Worm (Caenorhabditis elegans): Measurements from ENCODE around the gene acl-5.

ce11 chrX:10297410-10297809 is 29.8 kb downstream of the acl-5 start:
- TF ChIP-seq alr-1 (tag; optimal IDR thresholded peaks at IDR 0.05) (no peak), nhr-237 (tag; optimal IDR thresholded peaks at IDR 0.05) (no peak), ceh-82 (tag; optimal IDR thresholded peaks at IDR 0.05) (no peak), nhr-25 (tag; optimal IDR thresholded peaks at IDR 0.05) (no peak), ZK546.5 (tag; optimal IDR thresholded peaks at IDR 0.05) (no peak), nhr-23 (tag; optimal IDR thresholded peaks at IDR 0.05) (no peak)

Data from whole organism, L2 larva.